Worm (Caenorhabditis elegans) whole organism, late embryonic: ENCODE measurements around the gene C50F4.1.

Source experiments
- C08G9.2 ChIP-seq: sonication (generic microtip); optimal IDR thresholded peaks from 2 replicates; lab custom pipeline; 2016; ENCODE audit warnings: mild to moderate bottlenecking, missing genetic modification characterization, moderate library complexity, missing compliant biosample characterization
- C38D4.7 ChIP-seq: fragments of 200-800 bp; sonication (Bioruptor generic); optimal IDR thresholded peaks from 2 replicates; lab custom pipeline; 2018; ENCODE audit warnings: mild to moderate bottlenecking, missing genetic modification characterization, moderate library complexity, missing compliant biosample characterization
- K02D7.2 ChIP-seq: sonication (generic microtip); optimal IDR thresholded peaks from 2 replicates; lab custom pipeline; 2017; ENCODE audit warnings: mild to moderate bottlenecking, missing genetic modification characterization, missing compliant biosample characterization
- T23F11.4 ChIP-seq: fragments of 200-800 bp; sonication (Bioruptor generic); optimal IDR thresholded peaks from 2 replicates; lab custom pipeline; 2018; ENCODE audit warnings: mild to moderate bottlenecking, missing genetic modification characterization, missing compliant biosample characterization
- Y22D7AL.16 ChIP-seq: sonication (generic microtip); optimal IDR thresholded peaks from 2 replicates; lab custom pipeline; 2016; ENCODE audit warnings: missing genetic modification characterization, missing compliant biosample characterization
- ceh-14 ChIP-seq: sonication (generic microtip); optimal IDR thresholded peaks from 2 replicates; lab custom pipeline; 2016; ENCODE audit warnings: missing genotype, missing genetic modification characterization, missing compliant biosample characterization
- ceh-18 ChIP-seq: sonication (generic microtip); optimal IDR thresholded peaks from 2 replicates; lab custom pipeline; 2016; ENCODE audit warnings: missing genetic modification characterization, missing compliant biosample characterization
- ceh-19 ChIP-seq: fragments of 200-800 bp; sonication (Bioruptor generic); optimal IDR thresholded peaks from 2 replicates; lab custom pipeline; 2018; ENCODE audit warnings: mild to moderate bottlenecking, missing genetic modification characterization, missing compliant biosample characterization
- ceh-24 ChIP-seq: sonication (generic microtip); optimal IDR thresholded peaks from 2 replicates; lab custom pipeline; 2016; ENCODE audit warnings: mild to moderate bottlenecking, missing genetic modification characterization, missing compliant biosample characterization
- ceh-30 ChIP-seq: fragments of 150-350 bp; optimal IDR thresholded peaks from 2 replicates; lab custom pipeline; 2014; ENCODE audit warnings: missing biosample characterization, missing genetic modification characterization
- ceh-31 ChIP-seq: sonication (generic microtip); optimal IDR thresholded peaks from 2 replicates; lab custom pipeline; 2016; ENCODE audit warnings: missing genetic modification characterization, missing compliant biosample characterization
- ceh-34 ChIP-seq: sonication (generic microtip); optimal IDR thresholded peaks from 2 replicates; lab custom pipeline; 2016; ENCODE audit warnings: mild to moderate bottlenecking, missing genetic modification characterization, missing compliant biosample characterization
- ceh-48 ChIP-seq: sonication (generic microtip); optimal IDR thresholded peaks from 2 replicates; lab custom pipeline; 2016; ENCODE audit warnings: missing genetic modification characterization, inconsistent platforms, missing compliant biosample characterization
- dmd-4 ChIP-seq: sonication (generic microtip); optimal IDR thresholded peaks from 2 replicates; lab custom pipeline; 2016; ENCODE audit warnings: borderline replicate concordance, missing genetic modification characterization, missing compliant biosample characterization
- dve-1 ChIP-seq: sonication (generic microtip); optimal IDR thresholded peaks from 2 replicates; lab custom pipeline; 2017; ENCODE audit warnings: antibody characterized with exemption, mild to moderate bottlenecking, missing genetic modification characterization, missing compliant biosample characterization
- elt-4 ChIP-seq: sonication (generic microtip); optimal IDR thresholded peaks from 2 replicates; lab custom pipeline; 2016; ENCODE audit warnings: missing genetic modification characterization, missing compliant biosample characterization
- ets-4 ChIP-seq: sonication (generic microtip); optimal IDR thresholded peaks from 2 replicates; lab custom pipeline; 2016; ENCODE audit warnings: missing genetic modification characterization, missing compliant biosample characterization
- fax-1 ChIP-seq: sonication (generic microtip); optimal IDR thresholded peaks from 2 replicates; lab custom pipeline; 2016; ENCODE audit warnings: missing genotype, missing genetic modification characterization, missing compliant biosample characterization
- fkh-10 ChIP-seq: fragments of 150-350 bp; optimal IDR thresholded peaks from 2 replicates; lab custom pipeline; 2014; ENCODE audit warnings: missing biosample characterization, missing genetic modification reagents, missing genetic modification characterization
- fkh-6 ChIP-seq: sonication (generic microtip); optimal IDR thresholded peaks from 2 replicates; lab custom pipeline; 2016; ENCODE audit warnings: missing genetic modification characterization, missing compliant biosample characterization
- hlh-13 ChIP-seq: fragments of 200-800 bp; sonication (Bioruptor generic); optimal IDR thresholded peaks from 2 replicates; lab custom pipeline; 2018; ENCODE audit warnings: mild to moderate bottlenecking, missing genetic modification characterization, missing compliant biosample characterization
- hlh-6 ChIP-seq: sonication (generic microtip); optimal IDR thresholded peaks from 2 replicates; lab custom pipeline; 2016; ENCODE audit warnings: missing genotype, missing genetic modification characterization, missing compliant biosample characterization
- hlh-8 ChIP-seq: sonication (generic microtip); optimal IDR thresholded peaks from 2 replicates; lab custom pipeline; 2016; ENCODE audit warnings: missing genotype, missing genetic modification characterization, missing compliant biosample characterization
- lin-11 ChIP-seq: fragments of 200-800 bp; sonication (Bioruptor generic); optimal IDR thresholded peaks from 2 replicates; lab custom pipeline; 2018; ENCODE audit warnings: mild to moderate bottlenecking, missing genetic modification characterization, missing compliant biosample characterization
- madf-2 ChIP-seq: sonication (generic microtip); optimal IDR thresholded peaks from 2 replicates; lab custom pipeline; 2017; ENCODE audit warnings: missing genetic modification characterization, missing compliant biosample characterization
- nfya-1 ChIP-seq: sonication (generic microtip); optimal IDR thresholded peaks from 2 replicates; lab custom pipeline; 2017; ENCODE audit warnings: missing genetic modification characterization, mild to moderate bottlenecking, missing compliant biosample characterization, antibody characterized with exemption, moderate library complexity
- nhr-11 ChIP-seq: fragments of 150-350 bp; optimal IDR thresholded peaks from 2 replicates; lab custom pipeline; 2014; ENCODE audit warnings: missing biosample characterization, missing genetic modification characterization
- odd-2 ChIP-seq: sonication (generic microtip); optimal IDR thresholded peaks from 2 replicates; lab custom pipeline; 2017; ENCODE audit warnings: antibody characterized with exemption, mild to moderate bottlenecking, missing genetic modification characterization, missing compliant biosample characterization
- pax-1 ChIP-seq: fragments of 150-350 bp; optimal IDR thresholded peaks from 2 replicates; lab custom pipeline; 2014; ENCODE audit warnings: missing biosample characterization, missing genetic modification characterization
- pha-4 ChIP-seq: fragments of 150-350 bp; optimal IDR thresholded peaks from 2 replicates; lab custom pipeline; 2018; ENCODE audit warnings: missing biosample characterization, missing genetic modification reagents, missing genetic modification characterization
- pqm-1 ChIP-seq: sonication (generic microtip); optimal IDR thresholded peaks from 2 replicates; lab custom pipeline; 2016; ENCODE audit warnings: missing genetic modification characterization, missing compliant biosample characterization
- pros-1 ChIP-seq: fragments of 150-350 bp; optimal IDR thresholded peaks from 2 replicates; lab custom pipeline; 2014; ENCODE audit warnings: missing biosample characterization, missing genetic modification reagents, missing genetic modification characterization
- ref-2 ChIP-seq: sonication (generic microtip); optimal IDR thresholded peaks from 2 replicates; lab custom pipeline; 2016; ENCODE audit warnings: missing genetic modification characterization, missing compliant biosample characterization
- sox-4 ChIP-seq: sonication (generic microtip); optimal IDR thresholded peaks from 2 replicates; lab custom pipeline; 2017; ENCODE audit warnings: mild to moderate bottlenecking, missing genetic modification characterization, inconsistent platforms, missing compliant biosample characterization
- syd-9 ChIP-seq: sonication (generic microtip); optimal IDR thresholded peaks from 2 replicates; lab custom pipeline; 2016; ENCODE audit warnings: mild to moderate bottlenecking, missing genetic modification characterization, moderate library complexity, missing compliant biosample characterization
- tbx-2 ChIP-seq: sonication (generic microtip); optimal IDR thresholded peaks from 2 replicates; lab custom pipeline; 2016; ENCODE audit warnings: missing genetic modification characterization, missing compliant biosample characterization
- tbx-7 ChIP-seq: sonication (generic microtip); optimal IDR thresholded peaks from 2 replicates; lab custom pipeline; 2016; ENCODE audit warnings: missing genotype, missing genetic modification characterization, missing compliant biosample characterization
- ttx-3 ChIP-seq: sonication (generic microtip); optimal IDR thresholded peaks from 2 replicates; lab custom pipeline; 2016; ENCODE audit warnings: missing genetic modification reagents, missing genetic modification characterization, missing compliant biosample characterization
- unc-3 ChIP-seq, 2 experiments: fragments of 200-800 bp in 1 of 2; sonication (Bioruptor generic) in 1 of 2; sonication (generic microtip) in 1 of 2; conservative IDR thresholded peaks in 1 of 2; optimal IDR thresholded peaks in 1 of 2; 2 replicates each; pipeline versions ENCODE4 v1.3.6 to Lab custom; 2016 to 2022; ENCODE audit warnings: missing compliant biosample characterization in 2 of 2, missing genetic modification characterization in 2 of 2, missing genetic modification reagents in 1 of 2
- unc-42 ChIP-seq: sonication (generic microtip); optimal IDR thresholded peaks from 2 replicates; lab custom pipeline; 2016; ENCODE audit warnings: missing genotype, missing genetic modification characterization, missing compliant biosample characterization
- unc-55 ChIP-seq: sonication (generic microtip); optimal IDR thresholded peaks from 2 replicates; lab custom pipeline; 2017; ENCODE audit warnings: missing biosample characterization, missing genetic modification reagents, missing genetic modification characterization
- ztf-16 ChIP-seq: sonication (generic microtip); optimal IDR thresholded peaks from 2 replicates; lab custom pipeline; 2017; ENCODE audit warnings: missing genetic modification characterization, missing compliant biosample characterization

Gene C50F4.1

ce11 chrV:9549459-9549858 lies 22.9 kb downstream of the C50F4.1 start, which contains the start of gene nstp-10:
nstp-10 (minus strand) TSS chrV:9549836.
- TF ChIP-seq ceh-31 (peak; percentile 43), pha-4 (tag; lab: Kevin White, UChicago) (no peak)
- TF ChIP-seq, all 69 proteins: peak for 1

DNA sequence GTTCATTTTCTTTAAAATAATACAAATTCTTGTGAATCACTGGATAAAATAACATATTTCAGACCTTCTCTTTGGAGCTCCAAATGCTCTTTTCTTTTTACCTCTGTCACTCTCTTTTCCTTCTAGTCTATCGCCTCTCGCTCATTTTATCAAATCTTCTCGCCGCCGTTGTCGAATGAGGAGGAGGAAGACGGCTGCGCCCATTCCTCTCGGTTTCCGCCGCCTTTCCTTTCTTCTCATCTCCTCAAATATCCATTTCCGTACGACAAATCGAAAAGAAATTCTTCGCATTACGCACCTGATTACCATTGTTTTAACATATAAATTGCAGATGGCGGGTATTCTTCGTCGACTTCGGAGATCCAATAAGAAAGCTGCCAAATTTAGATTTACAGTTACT lies 23.7 kb downstream of the C50F4.1 start, which contains the start of gene ehbp-1:
ehbp-1 (plus strand) TSS at position 332 of the 400 bp plus-strand sequence.
- TF ChIP-seq C38D4.7 (GFP tag; lab: Kevin White, UChicago) (no peak), unc-42 (tag; lab: Kevin White, UChicago) (peak; percentile 88), syd-9 (tag; lab: Kevin White, UChicago) (no peak), nhr-11 (tag; lab: Kevin White, UChicago) (no peak), ceh-31 (peak; percentile 22), K02D7.2 (tag; lab: Kevin White, UChicago) (no peak), Y22D7AL.16 (tag; lab: Kevin White, UChicago) (no peak)
- TF ChIP-seq, all 69 proteins: peak for 2

- TF ChIP-seq ref-2 (tag; lab: Kevin White, UChicago) (no peak), elt-4 (tag; lab: Kevin White, UChicago) (no peak)
These were observed 30.1 kb downstream of the C50F4.1 start for ce11 chrV:9556668-9557067.

ce11 chrV:9561624-9562179 lies 35.1 kb downstream of the C50F4.1 start, which contains the start of gene rgef-1:
rgef-1 (minus strand) TSS chrV:9561674.
- TF ChIP-seq T23F11.4 (no peak), C08G9.2 (tag; lab: Kevin White, UChicago) (peak; percentile 33), ttx-3 (tag; lab: Kevin White, UChicago) (no peak), ceh-31 (peak; percentile 85), dve-1 (tag; lab: Kevin White, UChicago) (no peak), fkh-10 (GFP tag; lab: Kevin White, UChicago) (no peak), ceh-24 (no peak), odd-2 (tag; lab: Kevin White, UChicago) (no peak), fax-1 (tag; lab: Kevin White, UChicago) (no peak), ceh-48 (tag; lab: Kevin White, UChicago) (peak; percentile 89), nfya-1 (peak; percentile 47), fkh-6 (no peak), ztf-16 (tag; lab: Kevin White, UChicago) (no peak), C38D4.7 (GFP tag; lab: Kevin White, UChicago) (no peak), ceh-19 (GFP tag; lab: Kevin White, UChicago) (peak; percentile 44), tbx-7 (no peak), ceh-34 (tag; lab: Kevin White, UChicago) (peak; percentile 37), pqm-1 (tag; lab: Kevin White, UChicago) (no peak), unc-3 (GFP tag; conservative IDR thresholded peaks at IDR 0.05; lab: Robert Waterston, UW) (no peak), unc-3 (tag; optimal IDR thresholded peaks at IDR 0.05; lab: Kevin White, UChicago) (no peak), unc-42 (tag; lab: Kevin White, UChicago) (peak; percentile 87), pros-1 (tag; lab: Kevin White, UChicago) (peak; percentile 17), hlh-13 (GFP tag; lab: Kevin White, UChicago) (no peak), ceh-18 (tag; lab: Kevin White, UChicago) (peak; percentile 44), hlh-8 (no peak), tbx-2 (tag; lab: Kevin White, UChicago) (peak; percentile 59), nhr-11 (tag; lab: Kevin White, UChicago) (no peak), lin-11 (no peak), sox-4 (no peak), madf-2 (tag; lab: Kevin White, UChicago) (no peak), hlh-6 (no peak), ceh-14 (tag; lab: Kevin White, UChicago) (peak; percentile 76), unc-55 (no peak), ceh-30 (tag; lab: Kevin White, UChicago) (no peak), pax-1 (tag; lab: Kevin White, UChicago) (no peak), dmd-4 (no peak), ref-2 (tag; lab: Kevin White, UChicago) (peak; percentile 20), ets-4 (no peak)
